Worm (Caenorhabditis elegans): ENCODE measurements around the gene CC8.2.

CC8.2 gene

ce11 chrIV:3652784-3653383 is 4.4 kb upstream of the CC8.2 start:
- no peak for TF ChIP-seq ztf-1 (GFP tag; conservative IDR thresholded peaks at IDR 0.05)
- TF ChIP-seq lin-11 (tag; optimal IDR thresholded peaks at IDR 0.05): no peak
- no peak for TF ChIP-seq nhr-21 (tag; optimal IDR thresholded peaks at IDR 0.05)
- no peak for TF ChIP-seq ceh-16 (tag; optimal IDR thresholded peaks at IDR 0.05)
- no peak for TF ChIP-seq lin-13 (GFP tag; optimal IDR thresholded peaks at IDR 0.05)
- TF ChIP-seq F13H6.1 (tag; optimal IDR thresholded peaks at IDR 0.05): no peak
- no peak for TF ChIP-seq alr-1 (tag; optimal IDR thresholded peaks at IDR 0.05)
- no peak for TF ChIP-seq sma-9 (GFP tag; optimal IDR thresholded peaks at IDR 0.05)
- no peak for TF ChIP-seq sma-9 (tag; optimal IDR thresholded peaks at IDR 0.05)
- TF ChIP-seq mab-5 (tag; optimal IDR thresholded peaks at IDR 0.05): no peak
- TF ChIP-seq nhr-11 (tag; optimal IDR thresholded peaks at IDR 0.05): no peak
- TF ChIP-seq fos-1 (tag; optimal IDR thresholded peaks at IDR 0.05): no peak
- TF ChIP-seq nhr-23 (tag; optimal IDR thresholded peaks at IDR 0.05): no peak
- TF ChIP-seq mbf-1 (tag; optimal IDR thresholded peaks at IDR 0.05): no peak
- TF ChIP-seq sma-3 (GFP tag; optimal IDR thresholded peaks at IDR 0.05): no peak
- TF ChIP-seq Y55F3AM.14 (GFP tag; optimal IDR thresholded peaks at IDR 0.05): no peak
- no peak for TF ChIP-seq nhr-6 (tag; optimal IDR thresholded peaks at IDR 0.05)
- no peak for TF ChIP-seq nhr-12 (tag; optimal IDR thresholded peaks at IDR 0.05)
- TF ChIP-seq egl-27 (tag; optimal IDR thresholded peaks at IDR 0.05): no peak
- TF ChIP-seq zag-1 (tag; optimal IDR thresholded peaks at IDR 0.05): no peak

ce11 chrIV:3652223-3652622 is 3.7 kb upstream of the CC8.2 start:
- TF ChIP-seq mab-5 (tag; optimal IDR thresholded peaks at IDR 0.05): no peak
- TF ChIP-seq nhr-25 (tag; optimal IDR thresholded peaks at IDR 0.05): peak; percentile 48
- peak in 1 of 2 experiments; percentile 8 for TF ChIP-seq mdl-1 (tag; optimal IDR thresholded peaks at IDR 0.05)
- no peak for TF ChIP-seq nhr-10 (tag; optimal IDR thresholded peaks at IDR 0.05)
- TF ChIP-seq nhr-129 (tag; optimal IDR thresholded peaks at IDR 0.05): peak; percentile 93
- peak; percentile 18 for TF ChIP-seq sma-3 (GFP tag; optimal IDR thresholded peaks at IDR 0.05)
- TF ChIP-seq lsy-2 (tag; optimal IDR thresholded peaks at IDR 0.05): peak in 1 of 2 experiments; percentile 15
- peak; percentile 44 for TF ChIP-seq sma-9 (GFP tag; optimal IDR thresholded peaks at IDR 0.05)
- TF ChIP-seq sma-9 (tag; optimal IDR thresholded peaks at IDR 0.05): no peak
- TF ChIP-seq ztf-1 (GFP tag; conservative IDR thresholded peaks at IDR 0.05): no peak

ce11 chrIV:3647551-3647950 is 933 bp downstream of the CC8.2 start:
- TF ChIP-seq ama-1 (optimal IDR thresholded peaks at IDR 0.05) (no peak), ceh-16 (tag; optimal IDR thresholded peaks at IDR 0.05) (no peak), zag-1 (tag; optimal IDR thresholded peaks at IDR 0.05) (no peak), elt-3 (tag; optimal IDR thresholded peaks at IDR 0.05) (no peak), ztf-11 (tag; optimal IDR thresholded peaks at IDR 0.05) (no peak), blmp-1 (tag; optimal IDR thresholded peaks at IDR 0.05; ENCODE audit: insufficient read depth) (no peak), F13H6.1 (tag; optimal IDR thresholded peaks at IDR 0.05) (peak; percentile 82), lsy-2 (tag; optimal IDR thresholded peaks at IDR 0.05) (peak in 1 of 2 experiments; percentile 41), lin-13 (GFP tag; optimal IDR thresholded peaks at IDR 0.05) (no peak), fos-1 (tag; optimal IDR thresholded peaks at IDR 0.05) (no peak), egl-27 (tag; optimal IDR thresholded peaks at IDR 0.05) (no peak), nhr-25 (tag; optimal IDR thresholded peaks at IDR 0.05) (peak; percentile 43), nhr-6 (tag; optimal IDR thresholded peaks at IDR 0.05) (no peak), mbf-1 (tag; optimal IDR thresholded peaks at IDR 0.05) (no peak), lin-11 (tag; optimal IDR thresholded peaks at IDR 0.05) (no peak), skn-1 (tag; optimal IDR thresholded peaks at IDR 0.05) (no peak), mab-5 (tag; optimal IDR thresholded peaks at IDR 0.05) (no peak), R02D3.7 (tag; optimal IDR thresholded peaks at IDR 0.05) (no peak), unc-62 (GFP tag; optimal IDR thresholded peaks at IDR 0.05) (no peak), crh-2 (tag; optimal IDR thresholded peaks at IDR 0.05) (peak; percentile 13), ztf-4 (tag; optimal IDR thresholded peaks at IDR 0.05) (peak; percentile 52), C34F6.9 (tag; optimal IDR thresholded peaks at IDR 0.05) (peak; percentile 26), nhr-23 (tag; optimal IDR thresholded peaks at IDR 0.05) (no peak), sma-9 (GFP tag; optimal IDR thresholded peaks at IDR 0.05) (peak; percentile 77), sma-9 (tag; optimal IDR thresholded peaks at IDR 0.05) (no peak), sma-3 (GFP tag; optimal IDR thresholded peaks at IDR 0.05) (no peak), nhr-129 (tag; optimal IDR thresholded peaks at IDR 0.05) (peak; percentile 59), ceh-82 (tag; optimal IDR thresholded peaks at IDR 0.05) (no peak), peb-1 (tag; optimal IDR thresholded peaks at IDR 0.05) (no peak), snpc-4 (tag; optimal IDR thresholded peaks at IDR 0.05) (no peak), nhr-237 (tag; optimal IDR thresholded peaks at IDR 0.05) (no peak), gmeb-1 (tag; optimal IDR thresholded peaks at IDR 0.05) (peak; percentile 9), aly-2 (tag; optimal IDR thresholded peaks at IDR 0.05) (no peak), unc-55 (GFP tag; optimal IDR thresholded peaks at IDR 0.05) (no peak), nhr-21 (tag; optimal IDR thresholded peaks at IDR 0.05) (no peak), mdl-1 (tag; optimal IDR thresholded peaks at IDR 0.05) (no peak), ZK546.5 (tag; optimal IDR thresholded peaks at IDR 0.05) (no peak), ztf-1 (GFP tag; conservative IDR thresholded peaks at IDR 0.05) (no peak)
